Worm (Caenorhabditis elegans) whole organism, L4 larva: Measurements from ENCODE around the gene rps-30.
A peak's percentile ranks its signal among the peaks of the same experiment; 100 is the strongest.

ENCODE experiments used
- T20F7.1 ChIP-seq: fragments of 200-800 bp; sonication (Bioruptor generic); optimal IDR thresholded peaks from 2 replicates; lab custom pipeline; 2018; ENCODE audit warnings: mild to moderate bottlenecking, missing genetic modification characterization, missing compliant biosample characterization
- Y5F2A.4 ChIP-seq: fragments of 200-800 bp; sonication (Bioruptor generic); optimal IDR thresholded peaks from 2 replicates; lab custom pipeline; 2018; ENCODE audit warnings: mild to moderate bottlenecking, missing genetic modification characterization, missing compliant biosample characterization
- Y75B8A.6 ChIP-seq: fragments of 200-800 bp; sonication (Bioruptor generic); IDR thresholded peaks from 2 replicates; pipeline ENCODE4 v1.3.6; 2022; ENCODE audit warnings: missing genetic modification reagents, missing genetic modification characterization, missing compliant biosample characterization
- aha-1 ChIP-seq: fragments of 150-350 bp; peaks from one replicate; lab custom pipeline; 2014; ENCODE audit warnings: missing biosample characterization, missing genetic modification characterization
- ama-1 ChIP-seq: fragments of 150-350 bp; optimal IDR thresholded peaks from 2 replicates; lab custom pipeline; 2014; ENCODE audit warnings: inconsistent platforms, mixed read lengths
- arid-1 ChIP-seq: fragments of 200-800 bp; sonication (Bioruptor generic); conservative IDR thresholded peaks from 2 replicates; pipeline ENCODE4 v1.3.6; 2022; ENCODE audit warnings: missing genetic modification reagents, missing genetic modification characterization, missing compliant biosample characterization
- ceh-28 ChIP-seq: fragments of 150-350 bp; optimal IDR thresholded peaks from 2 replicates; lab custom pipeline; 2014; ENCODE audit warnings: missing biosample characterization, missing genetic modification reagents, missing genetic modification characterization
- ceh-32 ChIP-seq: sonication (generic microtip); optimal IDR thresholded peaks from 2 replicates; lab custom pipeline; 2016; ENCODE audit warnings: mild to moderate bottlenecking, missing genetic modification characterization, missing compliant biosample characterization; ENCODE audit not compliant: poor library complexity
- ces-1 ChIP-seq: fragments of 150-350 bp; sonication (generic microtip); optimal IDR thresholded peaks from 4 replicates; lab custom pipeline; 2014; ENCODE audit warnings: missing biosample characterization, missing genetic modification reagents, missing genetic modification characterization
- cey-2 ChIP-seq: sonication (generic microtip); optimal IDR thresholded peaks from 3 replicates; lab custom pipeline; 2017; ENCODE audit warnings: missing genetic modification characterization, mild to moderate bottlenecking, missing compliant biosample characterization, antibody characterized with exemption, borderline replicate concordance; ENCODE audit not compliant: insufficient read depth
- daf-16 ChIP-seq, 3 experiments: sonication (generic microtip); optimal IDR thresholded peaks; 2 replicates each; lab custom pipeline; 2016 to 2017; ENCODE audit warnings: missing genetic modification characterization in 3 of 3, missing genetic modification reagents in 3 of 3, mild to moderate bottlenecking in 2 of 3, missing compliant biosample characterization in 2 of 3, missing biosample characterization in 1 of 3, moderate library complexity in 1 of 3
- dmd-6 ChIP-seq: fragments of 200-800 bp; sonication (Bioruptor generic); IDR thresholded peaks from 2 replicates; pipeline ENCODE4 v1.3.6; 2022; ENCODE audit warnings: missing genetic modification reagents, missing genetic modification characterization, missing compliant biosample characterization
- dmd-9 ChIP-seq: fragments of 200-800 bp; sonication (Bioruptor generic); IDR thresholded peaks from 2 replicates; pipeline ENCODE4 v1.3.6; 2022; ENCODE audit warnings: missing genetic modification reagents, missing genetic modification characterization, missing compliant biosample characterization
- dpl-1 ChIP-seq: fragments of 150-350 bp; optimal IDR thresholded peaks from 2 replicates; lab custom pipeline; 2014; ENCODE audit warnings: missing biosample characterization, missing genetic modification reagents, missing genetic modification characterization
- egl-27 ChIP-seq: sonication (generic microtip); optimal IDR thresholded peaks from 3 replicates; lab custom pipeline; 2017; ENCODE audit warnings: missing biosample characterization, missing genetic modification reagents, missing genetic modification characterization
- fkh-10 ChIP-seq: fragments of 150-350 bp; optimal IDR thresholded peaks from 2 replicates; lab custom pipeline; 2014; ENCODE audit warnings: missing biosample characterization, missing genetic modification reagents, missing genetic modification characterization
- fos-1 ChIP-seq: fragments of 150-350 bp; optimal IDR thresholded peaks from 2 replicates; lab custom pipeline; 2014; ENCODE audit warnings: missing biosample characterization, missing genetic modification characterization
- gei-8 ChIP-seq: fragments of 200-800 bp; sonication (Bioruptor generic); optimal IDR thresholded peaks from 2 replicates; lab custom pipeline; 2018; ENCODE audit warnings: mild to moderate bottlenecking, missing genetic modification characterization, missing compliant biosample characterization
- hif-1 ChIP-seq, 2 experiments: sonication (generic microtip); optimal IDR thresholded peaks; 2 replicates each; lab custom pipeline; 2016 to 2017; ENCODE audit warnings: missing compliant biosample characterization in 2 of 2, missing genetic modification characterization in 2 of 2, missing genetic modification reagents in 2 of 2, missing genotype in 2 of 2, mild to moderate bottlenecking in 1 of 2
- hlh-11 ChIP-seq: fragments of 200-800 bp; sonication (Bioruptor generic); optimal IDR thresholded peaks from 2 replicates; lab custom pipeline; 2018; ENCODE audit warnings: mild to moderate bottlenecking, missing genetic modification characterization, missing compliant biosample characterization
- hlh-30 ChIP-seq: sonication (generic microtip); optimal IDR thresholded peaks from 2 replicates; lab custom pipeline; 2017; ENCODE audit warnings: antibody characterized with exemption, mild to moderate bottlenecking, missing genetic modification characterization, missing compliant biosample characterization; ENCODE audit not compliant: insufficient read depth
- lin-13 ChIP-seq: fragments of 150-350 bp; optimal IDR thresholded peaks from 2 replicates; lab custom pipeline; 2014; ENCODE audit warnings: missing biosample characterization, missing genetic modification reagents, missing genetic modification characterization
- lin-15B ChIP-seq: fragments of 150-350 bp; sonication (generic microtip); optimal IDR thresholded peaks from 3 replicates; lab custom pipeline; 2014; ENCODE audit warnings: missing biosample characterization, missing genetic modification characterization
- lin-38 ChIP-seq: fragments of 200-800 bp; sonication (Bioruptor generic); IDR thresholded peaks from 2 replicates; pipeline ENCODE4 v1.3.6; 2022; ENCODE audit warnings: missing genetic modification reagents, missing genetic modification characterization, missing compliant biosample characterization
- madf-9 ChIP-seq: fragments of 200-800 bp; sonication (Bioruptor generic); conservative IDR thresholded peaks from 2 replicates; pipeline ENCODE4 v1.3.6; 2022; ENCODE audit warnings: missing genetic modification reagents, missing genetic modification characterization, missing compliant biosample characterization
- mdl-1 ChIP-seq, 2 experiments: fragments of 150-350 bp in 1 of 2; sonication (generic microtip) in 1 of 2; optimal IDR thresholded peaks; 2 replicates each; lab custom pipeline; 2014 to 2017; ENCODE audit warnings: missing biosample characterization in 2 of 2, missing genetic modification characterization in 2 of 2
- mep-1 ChIP-seq: fragments of 150-350 bp; sonication (generic microtip); optimal IDR thresholded peaks from 3 replicates; lab custom pipeline; 2014; ENCODE audit warnings: missing biosample characterization, missing genetic modification characterization
- nhr-102 ChIP-seq: sonication (generic microtip); optimal IDR thresholded peaks from 2 replicates; lab custom pipeline; 2016; ENCODE audit warnings: mild to moderate bottlenecking, missing genetic modification characterization, moderate library complexity, missing compliant biosample characterization
- nhr-237 ChIP-seq: sonication (generic microtip); optimal IDR thresholded peaks from 2 replicates; lab custom pipeline; 2017; ENCODE audit warnings: missing biosample characterization, missing genetic modification characterization
- nhr-77 ChIP-seq: fragments of 150-350 bp; optimal IDR thresholded peaks from 2 replicates; lab custom pipeline; 2014; ENCODE audit warnings: missing biosample characterization, missing genetic modification characterization
- pha-4 ChIP-seq, 2 experiments: fragments of 150-350 bp in 1 of 2; fragments of 200-800 bp in 1 of 2; sonication (Bioruptor generic) in 1 of 2; IDR thresholded peaks in 1 of 2; optimal IDR thresholded peaks in 1 of 2; 2 replicates each; pipeline versions ENCODE4 v1.3.6 to Lab custom; 2014 to 2022; ENCODE audit warnings: missing genetic modification characterization in 2 of 2, missing genetic modification reagents in 2 of 2, missing biosample characterization in 1 of 2, missing compliant biosample characterization in 1 of 2
- set-16 ChIP-seq: fragments of 200-800 bp; sonication (Bioruptor generic); IDR thresholded peaks from 2 replicates; pipeline ENCODE4 v1.3.6; 2022; ENCODE audit warnings: missing genetic modification reagents, missing genetic modification characterization, missing compliant biosample characterization
- snpc-1.2 ChIP-seq: fragments of 200-800 bp; sonication (Bioruptor generic); IDR thresholded peaks from 2 replicates; pipeline ENCODE4 v1.3.6; 2022; ENCODE audit warnings: missing genetic modification reagents, missing genetic modification characterization, missing compliant biosample characterization
- spr-3 ChIP-seq: fragments of 200-800 bp; sonication (Bioruptor generic); optimal IDR thresholded peaks from 2 replicates; lab custom pipeline; 2018; ENCODE audit warnings: mild to moderate bottlenecking, missing genetic modification characterization, missing compliant biosample characterization
- tag-97 ChIP-seq: fragments of 200-800 bp; sonication (Bioruptor generic); IDR thresholded peaks from 2 replicates; pipeline ENCODE4 v1.3.6; 2022; ENCODE audit warnings: missing genetic modification characterization, missing compliant biosample characterization
- tra-1 ChIP-seq: fragments of 200-800 bp; sonication (Bioruptor generic); IDR thresholded peaks from 2 replicates; pipeline ENCODE4 v1.3.6; 2022; ENCODE audit warnings: missing genetic modification reagents, missing genetic modification characterization, missing compliant biosample characterization
- unc-39 ChIP-seq: sonication (generic microtip); optimal IDR thresholded peaks from 2 replicates; lab custom pipeline; 2017; ENCODE audit warnings: missing biosample characterization, missing genetic modification characterization
- unc-62 ChIP-seq, 3 experiments: fragments of 150-350 bp in 1 of 3; sonication (generic microtip); optimal IDR thresholded peaks in 2 of 3; peaks in 1 of 3; 1 replicate in 1 of 3; 2 replicates in 2 of 3; lab custom pipeline; 2014 to 2017; ENCODE audit warnings: missing biosample characterization in 3 of 3, missing genetic modification characterization in 3 of 3, missing genetic modification reagents in 3 of 3, missing genotype in 1 of 3
- zfp-3 ChIP-seq: fragments of 200-800 bp; sonication (Bioruptor generic); conservative IDR thresholded peaks from 2 replicates; pipeline ENCODE4 v1.3.6; 2022; ENCODE audit warnings: missing genetic modification reagents, missing genetic modification characterization, missing compliant biosample characterization
- zip-11 ChIP-seq: fragments of 200-800 bp; sonication (Bioruptor generic); IDR thresholded peaks from 2 replicates; pipeline ENCODE4 v1.3.6; 2022; ENCODE audit warnings: missing genetic modification characterization, missing compliant biosample characterization
- ztf-11 ChIP-seq: fragments of 150-350 bp; optimal IDR thresholded peaks from 2 replicates; lab custom pipeline; 2014; ENCODE audit warnings: missing biosample characterization, missing genetic modification characterization

Gene rps-30

DNA sequence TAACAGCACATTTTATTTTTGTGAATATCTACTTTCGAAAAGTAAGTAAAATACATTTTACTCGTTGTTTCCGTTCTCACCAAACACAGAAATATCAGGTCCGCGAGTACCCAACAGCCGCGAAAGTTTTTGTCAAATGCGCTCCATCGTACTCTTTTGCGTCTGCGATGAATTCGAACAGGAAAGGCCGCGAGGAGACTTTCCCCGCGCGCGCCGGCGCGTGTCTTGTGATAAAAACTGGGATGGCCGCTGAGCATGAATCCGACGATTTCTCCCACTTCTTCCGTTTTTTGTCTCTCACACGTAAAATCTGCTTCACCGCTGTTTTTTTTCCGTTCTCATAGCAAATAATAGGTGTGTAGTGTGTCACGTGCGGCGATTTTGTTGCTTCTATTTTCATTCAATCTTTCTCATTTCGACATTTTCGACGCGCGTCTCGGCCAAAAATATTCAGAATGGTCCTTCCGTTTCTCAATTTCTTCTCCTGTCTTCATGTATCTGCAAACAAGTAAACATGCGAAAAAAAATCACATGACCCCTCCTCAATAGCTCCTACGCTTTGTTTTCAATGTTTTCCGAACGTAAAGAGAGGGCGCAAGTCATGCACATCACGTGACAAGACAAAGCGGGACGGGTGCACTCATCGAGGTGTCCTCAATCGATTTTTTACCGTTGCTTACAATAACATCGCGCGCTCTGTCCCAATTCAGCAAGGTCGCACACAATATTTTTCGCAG is 27.9 kb downstream of the rps-30 start, which contains the start of gene uvs-1 (continued):
- TF ChIP-seq nhr-77 (tag; lab: Kevin White, UChicago): peak; percentile 39
- no peak for TF ChIP-seq nhr-102 (tag; lab: Kevin White, UChicago)
- no peak for TF ChIP-seq ama-1 (lab: Kevin White, UChicago)
- TF ChIP-seq Y75B8A.6 (GFP tag; lab: Robert Waterston, UW): no peak
- TF ChIP-seq daf-16 (GFP tag; optimal IDR thresholded peaks at IDR 0.05; lab: Kevin White, UChicago): peak in 1 of 2 experiments; percentile 69
- peak; percentile 81 for TF ChIP-seq daf-16 (tag; optimal IDR thresholded peaks at IDR 0.05; lab: Kevin White, UChicago)
- TF ChIP-seq hlh-30 (tag; lab: Kevin White, UChicago): peak; percentile 93
- no peak for TF ChIP-seq cey-2 (tag; lab: Kevin White, UChicago)
- TF ChIP-seq set-16 (GFP tag; lab: Robert Waterston, UW): no peak
- no peak for TF ChIP-seq madf-9 (GFP tag; lab: Robert Waterston, UW)
- TF ChIP-seq lin-38: no peak; the same call in none of the 2 replicates
- TF ChIP-seq zfp-3 (GFP tag; lab: Robert Waterston, UW): no peak
- no peak for TF ChIP-seq ztf-11
- TF ChIP-seq spr-3: no peak
- peak; percentile 46 to 80 for TF ChIP-seq mdl-1 (tag; optimal IDR thresholded peaks at IDR 0.05; lab: Kevin White, UChicago)
- no peak for TF ChIP-seq tag-97 (GFP tag; lab: Robert Waterston, UW)
- TF ChIP-seq dmd-9 (GFP tag; lab: Robert Waterston, UW): no peak
- no peak for TF ChIP-seq gei-8
- peak; percentile 8 for TF ChIP-seq mep-1 (tag; lab: Kevin White, UChicago)
- TF ChIP-seq zip-11 (GFP tag; lab: Robert Waterston, UW): no peak
- peak in 1 of 2 experiments; percentile 49 for TF ChIP-seq hif-1 (tag; optimal IDR thresholded peaks at IDR 0.05; lab: Kevin White, UChicago)
- TF ChIP-seq ceh-32 (tag; lab: Kevin White, UChicago): no peak
- TF ChIP-seq lin-13 (GFP tag; lab: Kevin White, UChicago): no peak
- TF ChIP-seq pha-4 (GFP tag; IDR thresholded peaks at IDR 0.05; lab: Robert Waterston, UW): no peak
- peak; percentile 76 for TF ChIP-seq pha-4 (tag; optimal IDR thresholded peaks at IDR 0.05; lab: Kevin White, UChicago)
- TF ChIP-seq ces-1 (GFP tag; lab: Kevin White, UChicago): no peak
- no peak for TF ChIP-seq dmd-6 (GFP tag; lab: Robert Waterston, UW)
- no peak for TF ChIP-seq tra-1 (GFP tag; lab: Robert Waterston, UW)
- TF ChIP-seq unc-39 (tag; lab: Kevin White, UChicago): no peak
- no peak for TF ChIP-seq T20F7.1 (GFP tag; lab: Kevin White, UChicago)
- TF ChIP-seq egl-27: no peak
- TF ChIP-seq hlh-11 (tag; lab: Kevin White, UChicago): peak; percentile 51
- no peak for TF ChIP-seq fos-1 (tag; lab: Kevin White, UChicago)
- TF ChIP-seq nhr-237: no peak
- no peak for TF ChIP-seq snpc-1.2 (GFP tag; lab: Robert Waterston, UW)
- TF ChIP-seq dpl-1: peak; percentile 50
- no peak for TF ChIP-seq Y5F2A.4 (GFP tag; lab: Kevin White, UChicago)
- TF ChIP-seq fkh-10 (GFP tag; lab: Kevin White, UChicago): peak; percentile 8
- peak in 1 of 2 experiments; percentile 98 for TF ChIP-seq unc-62 (GFP tag; optimal IDR thresholded peaks at IDR 0.05 in 1 of 2; lab: Kevin White, UChicago)
- no peak for TF ChIP-seq unc-62 (tag; optimal IDR thresholded peaks at IDR 0.05; lab: Kevin White, UChicago)
- peak; percentile 9 for TF ChIP-seq ceh-28 (tag; lab: Kevin White, UChicago)
- peak; percentile 96 for TF ChIP-seq aha-1 (tag; lab: Kevin White, UChicago)
- no peak for TF ChIP-seq lin-15B (tag; lab: Kevin White, UChicago)
- TF ChIP-seq arid-1: no peak
